Fruit fly (Drosophila melanogaster): ENCODE measurements around the gene CycJ.
A peak's percentile ranks its signal among the peaks of the same experiment; 100 is the strongest.

The CycJ gene

dm6 chr3L:3496593-3496992, 30.4 kb downstream of the CycJ start (continued):
- TF ChIP-seq dmrt99B (tag; optimal IDR thresholded peaks at IDR 0.05) (peak; percentile 46), CG18476 (GFP tag; optimal IDR thresholded peaks at IDR 0.05) (no peak), sqz (GFP tag; optimal IDR thresholded peaks at IDR 0.05) (no peak), CG11696 (GFP tag; IDR thresholded peaks at IDR 0.05) (no peak), nmo (GFP tag; optimal IDR thresholded peaks at IDR 0.05) (no peak), sisA (GFP tag; IDR thresholded peaks at IDR 0.05) (no peak), Antp (GFP tag; optimal IDR thresholded peaks at IDR 0.05) (no peak), CG13894 (tag; optimal IDR thresholded peaks at IDR 0.05) (no peak), CG2678 (tag; optimal IDR thresholded peaks at IDR 0.05) (peak; percentile 49), Doc2 (GFP tag; IDR thresholded peaks at IDR 0.05) (no peak), sob (GFP tag; IDR thresholded peaks at IDR 0.05) (no peak), dpn (GFP tag; optimal IDR thresholded peaks at IDR 0.05) (no peak), Adf1 (GFP tag; IDR thresholded peaks at IDR 0.05) (no peak), Dip2 (GFP tag; IDR thresholded peaks at IDR 0.05) (no peak), CG18599 (GFP tag; optimal IDR thresholded peaks at IDR 0.05) (peak; percentile 54), Hr78 (GFP tag; optimal IDR thresholded peaks at IDR 0.05) (no peak), Fer1 (GFP tag; optimal IDR thresholded peaks at IDR 0.05) (no peak), caup (GFP tag; optimal IDR thresholded peaks at IDR 0.05; ENCODE audit: severe bottlenecking) (no peak), vfl (GFP tag; optimal IDR thresholded peaks at IDR 0.05) (no peak), cad (GFP tag; optimal IDR thresholded peaks at IDR 0.05) (no peak), CG3838 (GFP tag; optimal IDR thresholded peaks at IDR 0.05) (no peak), CG13624 (GFP tag; optimal IDR thresholded peaks at IDR 0.05) (no peak), tup (GFP tag; optimal IDR thresholded peaks at IDR 0.05) (no peak), CG33213 (GFP tag; optimal IDR thresholded peaks at IDR 0.05) (no peak), CG31365 (tag; optimal IDR thresholded peaks at IDR 0.05) (no peak), CG10654 (GFP tag; optimal IDR thresholded peaks at IDR 0.05) (no peak), tin (GFP tag; optimal IDR thresholded peaks at IDR 0.05) (no peak), CG15011 (GFP tag; optimal IDR thresholded peaks at IDR 0.05) (no peak), Xrp1 (GFP tag; IDR thresholded peaks at IDR 0.05) (peak; percentile 26; the same call in 1 of the 2 replicates), ham (GFP tag; IDR thresholded peaks at IDR 0.05) (no peak), CG7963 (GFP tag; IDR thresholded peaks at IDR 0.05; ENCODE audit: partially characterized antibody) (no peak), klu (GFP tag; IDR thresholded peaks at IDR 0.05) (no peak), CG14860 (GFP tag; IDR thresholded peaks at IDR 0.05; ENCODE audit: partially characterized antibody) (no peak), B-H1 (GFP tag; IDR thresholded peaks at IDR 0.05) (no peak), kni (GFP tag; optimal IDR thresholded peaks at IDR 0.05) (no peak), sens-2 (GFP tag; IDR thresholded peaks at IDR 0.05) (no peak), trem (tag; optimal IDR thresholded peaks at IDR 0.05) (no peak), CG13123 (GFP tag; optimal IDR thresholded peaks at IDR 0.05) (no peak), mam (GFP tag; optimal IDR thresholded peaks at IDR 0.05) (no peak), amos (GFP tag; IDR thresholded peaks at IDR 0.05; ENCODE audit: partially characterized antibody) (no peak), Usf (GFP tag; optimal IDR thresholded peaks at IDR 0.05) (no peak), CG30431 (GFP tag; optimal IDR thresholded peaks at IDR 0.05) (no peak), Hmr (GFP tag; optimal IDR thresholded peaks at IDR 0.05) (peak; percentile 18), Dref (GFP tag; IDR thresholded peaks at IDR 0.05) (no peak), CG10959 (GFP tag; IDR thresholded peaks at IDR 0.05) (no peak), chif (GFP tag; optimal IDR thresholded peaks at IDR 0.05) (no peak), h (optimal IDR thresholded peaks at IDR 0.05) (no peak), CG33557 (GFP tag; optimal IDR thresholded peaks at IDR 0.05) (no peak), CG12071 (GFP tag; optimal IDR thresholded peaks at IDR 0.05) (no peak), crc (GFP tag; optimal IDR thresholded peaks at IDR 0.05) (no peak), chn (GFP tag; optimal IDR thresholded peaks at IDR 0.05) (no peak), Spps (tag; optimal IDR thresholded peaks at IDR 0.05) (no peak)
